Fruit fly (Drosophila melanogaster) whole organism, pupa: ENCODE data around the gene Ir8a.

Source experiments
- CG12605 ChIP-seq: fragments of 200-800 bp; sonication (Bioruptor generic); IDR thresholded peaks from 2 replicates; pipeline ENCODE4 v1.3.6; 2022; ENCODE audit warnings: missing biosample characterization, missing genetic modification characterization
- CG13204 ChIP-seq: fragments of 200-800 bp; sonication (Bioruptor generic); optimal IDR thresholded peaks from 2 replicates; lab custom pipeline; 2018; ENCODE audit warnings: missing biosample characterization, mild to moderate bottlenecking, missing genetic modification characterization, moderate library complexity
- CG14655 ChIP-seq: fragments of 200-800 bp; sonication (Bioruptor generic); optimal IDR thresholded peaks from 3 replicates; lab custom pipeline; 2017; ENCODE audit warnings: mild to moderate bottlenecking, missing biosample characterization, missing genetic modification reagents, missing genetic modification characterization
- CG34367 ChIP-seq: fragments of 200-800 bp; sonication (Bioruptor generic); optimal IDR thresholded peaks from 2 replicates; lab custom pipeline; 2018; ENCODE audit warnings: missing biosample characterization, mild to moderate bottlenecking, missing genetic modification characterization
- CG4496 ChIP-seq: fragments of 200-800 bp; sonication (Bioruptor generic); IDR thresholded peaks from 3 replicates; pipeline ENCODE4 v1.3.6; 2022; ENCODE audit warnings: missing biosample characterization, missing genetic modification characterization
- CG8159 ChIP-seq: fragments of 200-800 bp; sonication (Bioruptor generic); optimal IDR thresholded peaks from 3 replicates; lab custom pipeline; 2018; ENCODE audit warnings: missing biosample characterization, mild to moderate bottlenecking, missing genetic modification characterization, moderate library complexity
- CG8301 ChIP-seq: fragments of 200-800 bp; sonication (Bioruptor generic); optimal IDR thresholded peaks from 2 replicates; lab custom pipeline; 2018; ENCODE audit warnings: missing biosample characterization, mild to moderate bottlenecking, missing genetic modification characterization
- D1 ChIP-seq: fragments of 200-800 bp; sonication (Bioruptor generic); optimal IDR thresholded peaks from 2 replicates; lab custom pipeline; 2018; ENCODE audit warnings: missing biosample characterization, mild to moderate bottlenecking, missing genetic modification characterization, moderate library complexity
- EcR ChIP-seq: fragments of 200-800 bp; sonication (Bioruptor generic); optimal IDR thresholded peaks from 3 replicates; lab custom pipeline; 2019; ENCODE audit warnings: missing biosample characterization, missing genetic modification characterization, mild to moderate bottlenecking, moderate library complexity, missing genetic modification reagents
- Pif1B ChIP-seq: fragments of 200-800 bp; sonication (Bioruptor generic); optimal IDR thresholded peaks from 3 replicates; lab custom pipeline; 2016; ENCODE audit warnings: missing biosample characterization, missing genetic modification characterization
- Snoo ChIP-seq: fragments of 200-800 bp; sonication (Bioruptor generic); optimal IDR thresholded peaks from 3 replicates; lab custom pipeline; 2017; ENCODE audit warnings: missing biosample characterization, mild to moderate bottlenecking, missing genetic modification characterization, inconsistent platforms
- gl ChIP-seq: fragments of 200-800 bp; sonication (Bioruptor generic); optimal IDR thresholded peaks from 2 replicates; lab custom pipeline; 2018; ENCODE audit warnings: missing biosample characterization, mild to moderate bottlenecking, missing genetic modification characterization
- rn ChIP-seq: fragments of 200-800 bp; sonication (Bioruptor generic); IDR thresholded peaks from 2 replicates; pipeline ENCODE4 v1.3.6; 2022; ENCODE audit warnings: missing biosample characterization, missing genetic modification characterization

- no peak for TF ChIP-seq CG4496 (GFP tag; lab: Robert Waterston, UW)
- TF ChIP-seq CG8159 = no peak
- no peak for TF ChIP-seq CG12605 (GFP tag; lab: Robert Waterston, UW)
- no peak for TF ChIP-seq CG8301
- TF ChIP-seq EcR (GFP tag; lab: Kevin White, UChicago) = no peak
- TF ChIP-seq rn (GFP tag; lab: Robert Waterston, UW) = no peak
- TF ChIP-seq CG13204 (GFP tag; lab: Kevin White, UChicago) = no peak
- TF ChIP-seq D1 (tag; lab: Kevin White, UChicago) = no peak
- no peak for TF ChIP-seq Pif1B (GFP tag; lab: Kevin White, UChicago)
- no peak for TF ChIP-seq CG14655 (GFP tag; lab: Kevin White, UChicago)
- no peak for TF ChIP-seq Snoo (tag; lab: Kevin White, UChicago)
- no peak for TF ChIP-seq CG34367 (tag; lab: Kevin White, UChicago)
- no peak for TF ChIP-seq gl (tag; lab: Kevin White, UChicago)
Observed at dm6 chrX:9216572-9216971, 19.8 kb downstream of the Ir8a start, which contains the start of gene CG15369.
